Worm (Caenorhabditis elegans) whole organism, late embryonic: ENCODE measurements around the gene W04D2.4.

Source experiments
- ceh-34 ChIP-seq: sonication (generic microtip); optimal IDR thresholded peaks from 2 replicates; lab custom pipeline; 2016; ENCODE audit warnings: mild to moderate bottlenecking, missing genetic modification characterization, missing compliant biosample characterization
- ceh-45 ChIP-seq: fragments of 200-800 bp; sonication (Bioruptor generic); IDR thresholded peaks from 2 replicates; pipeline ENCODE4 v1.3.6; 2022; ENCODE audit warnings: missing genetic modification reagents, missing genetic modification characterization, missing compliant biosample characterization
- tbx-7 ChIP-seq: sonication (generic microtip); optimal IDR thresholded peaks from 2 replicates; lab custom pipeline; 2016; ENCODE audit warnings: missing genotype, missing genetic modification characterization, missing compliant biosample characterization

DNA sequence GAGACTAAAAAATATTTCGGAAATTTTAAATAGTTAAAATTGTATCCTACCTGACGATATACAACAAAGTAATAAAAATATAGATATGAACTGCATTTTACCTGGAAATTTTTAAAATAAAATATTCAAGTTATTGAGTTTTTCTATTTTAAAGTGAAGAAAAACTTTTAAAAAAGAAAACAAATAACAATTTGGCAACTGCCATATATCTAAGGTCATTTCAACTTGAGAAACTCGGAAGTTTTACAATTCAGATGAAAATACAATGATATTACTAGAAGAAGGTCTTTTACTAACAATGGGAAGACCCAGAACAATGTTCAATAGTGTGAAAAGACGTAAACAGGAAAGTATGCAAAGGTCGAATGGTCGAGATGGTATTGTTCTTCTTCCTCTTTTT, 47.7 kb downstream of the W04D2.4 start, which contains the start of gene C54D10.10:
- TF ChIP-seq ceh-45 (GFP tag; lab: Robert Waterston, UW) (no peak), ceh-34 (tag; lab: Kevin White, UChicago) (no peak), tbx-7 (tag; lab: Kevin White, UChicago) (no peak)
